Worm (Caenorhabditis elegans) whole organism, L3 larva: ENCODE results near the gene Y69A2AR.46.

Experiments used
- lin-15B ChIP-seq: fragments of 150-350 bp; optimal IDR thresholded peaks from 2 replicates; lab custom pipeline; 2014; ENCODE audit warnings: missing biosample characterization, missing genetic modification characterization
- nhr-12 ChIP-seq: fragments of 150-350 bp; optimal IDR thresholded peaks from 2 replicates; lab custom pipeline; 2014; ENCODE audit warnings: missing biosample characterization, missing genetic modification characterization
- sea-2 ChIP-seq: fragments of 150-350 bp; sonication (generic microtip); optimal IDR thresholded peaks from 4 replicates; lab custom pipeline; 2014; ENCODE audit warnings: missing biosample characterization, missing genetic modification reagents, missing genetic modification characterization
- ztf-11 ChIP-seq: fragments of 150-350 bp; optimal IDR thresholded peaks from 2 replicates; lab custom pipeline; 2014; ENCODE audit warnings: missing biosample characterization, missing genetic modification characterization

DNA sequence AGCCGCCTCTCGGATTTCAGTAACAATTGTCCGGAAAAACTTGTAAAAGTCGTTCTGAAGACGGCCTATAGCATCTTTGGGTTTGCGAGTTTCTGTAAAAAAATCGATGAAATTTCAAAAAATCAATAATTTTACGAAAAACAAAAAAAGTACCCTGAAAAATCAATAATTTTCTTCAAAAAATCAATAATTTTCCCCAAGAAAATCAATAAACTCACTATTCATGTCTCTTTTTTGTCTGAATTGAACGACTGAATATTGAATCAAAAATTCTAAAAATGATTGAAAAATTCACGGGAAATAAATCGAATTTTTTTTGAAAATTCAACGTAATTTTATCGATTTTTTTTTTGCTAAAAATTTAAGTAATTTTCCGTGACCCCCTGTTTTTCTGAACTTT is 10.0 kb upstream of the Y69A2AR.46 start, which contains the start of gene Y69A2AR.23:
- TF ChIP-seq sea-2 (GFP tag; lab: Kevin White, UChicago) (no peak), nhr-12 (tag; lab: Kevin White, UChicago) (no peak), ztf-11 (tag; lab: Kevin White, UChicago) (no peak), lin-15B (no peak)
